Worm (Caenorhabditis elegans): ENCODE measurements around the gene F57A8.7.

ce11 chrV:10107309-10107708 lies 31.8 kb downstream of the F57A8.7 start, which contains the start of gene C08B6.11:
- no peak for TF ChIP-seq ama-1 (optimal IDR thresholded peaks at IDR 0.05)
- TF ChIP-seq B0310.2 (tag; optimal IDR thresholded peaks at IDR 0.05) = no peak
- no peak for TF ChIP-seq tra-4 (tag; optimal IDR thresholded peaks at IDR 0.05)
- TF ChIP-seq F13C5.2 (tag; optimal IDR thresholded peaks at IDR 0.05) = no peak
- no peak for TF ChIP-seq ceh-13 (GFP tag; optimal IDR thresholded peaks at IDR 0.05)
- TF ChIP-seq flt-1 (GFP tag; IDR thresholded peaks at IDR 0.05) = no peak
